Worm (Caenorhabditis elegans) whole organism, L4 larva: ENCODE data around the gene F22F7.8.
A peak's percentile ranks its signal among the peaks of the same experiment; 100 is the strongest.

Experiments
- F10B5.3 ChIP-seq: sonication (generic microtip); optimal IDR thresholded peaks from 2 replicates; lab custom pipeline; 2016; ENCODE audit warnings: mild to moderate bottlenecking, missing genetic modification characterization, missing compliant biosample characterization
- F37D6.2 ChIP-seq: sonication (generic microtip); optimal IDR thresholded peaks from 2 replicates; lab custom pipeline; 2016; ENCODE audit warnings: mild to moderate bottlenecking, missing genetic modification characterization, missing compliant biosample characterization
- F49E8.2 ChIP-seq: sonication (generic microtip); optimal IDR thresholded peaks from 2 replicates; lab custom pipeline; 2016; ENCODE audit warnings: missing compliant biosample characterization, mild to moderate bottlenecking, missing genetic modification characterization, borderline replicate concordance
- T26A8.4 ChIP-seq: fragments of 200-800 bp; sonication (Bioruptor generic); IDR thresholded peaks from 2 replicates; pipeline ENCODE4 v1.3.6; 2022; ENCODE audit warnings: missing genetic modification characterization, missing compliant biosample characterization
- Y48G9A.11 ChIP-seq: fragments of 200-800 bp; sonication (Bioruptor generic); IDR thresholded peaks from 2 replicates; pipeline ENCODE4 v1.3.6; 2022; ENCODE audit warnings: missing genetic modification reagents, missing genetic modification characterization, missing compliant biosample characterization
- ZK337.2 ChIP-seq: fragments of 200-800 bp; sonication (Bioruptor generic); IDR thresholded peaks from 2 replicates; pipeline ENCODE4 v1.3.6; 2022; ENCODE audit warnings: missing genetic modification reagents, missing genetic modification characterization, missing compliant biosample characterization
- aha-1 ChIP-seq: fragments of 150-350 bp; peaks from one replicate; lab custom pipeline; 2014; ENCODE audit warnings: missing biosample characterization, missing genetic modification characterization
- attf-4 ChIP-seq: sonication (generic microtip); optimal IDR thresholded peaks from 3 replicates; lab custom pipeline; 2017; ENCODE audit warnings: missing biosample characterization, missing genetic modification characterization
- ceh-32 ChIP-seq: sonication (generic microtip); optimal IDR thresholded peaks from 2 replicates; lab custom pipeline; 2016; ENCODE audit warnings: mild to moderate bottlenecking, missing genetic modification characterization, missing compliant biosample characterization; ENCODE audit not compliant: poor library complexity
- ceh-62 ChIP-seq: sonication (generic microtip); optimal IDR thresholded peaks from 2 replicates; lab custom pipeline; 2017; ENCODE audit warnings: missing biosample characterization, missing genetic modification characterization
- ceh-82 ChIP-seq: sonication (generic microtip); optimal IDR thresholded peaks from 2 replicates; lab custom pipeline; 2017; ENCODE audit warnings: missing biosample characterization, missing genetic modification characterization
- ces-1 ChIP-seq: fragments of 150-350 bp; sonication (generic microtip); optimal IDR thresholded peaks from 4 replicates; lab custom pipeline; 2014; ENCODE audit warnings: missing biosample characterization, missing genetic modification reagents, missing genetic modification characterization
- ctbp-1 ChIP-seq: fragments of 200-800 bp; sonication (Bioruptor generic); IDR thresholded peaks from 2 replicates; pipeline ENCODE4 v1.3.6; 2022; ENCODE audit warnings: missing genetic modification reagents, missing genetic modification characterization, missing compliant biosample characterization
- dmd-6 ChIP-seq: fragments of 200-800 bp; sonication (Bioruptor generic); IDR thresholded peaks from 2 replicates; pipeline ENCODE4 v1.3.6; 2022; ENCODE audit warnings: missing genetic modification reagents, missing genetic modification characterization, missing compliant biosample characterization
- dmd-9 ChIP-seq: fragments of 200-800 bp; sonication (Bioruptor generic); IDR thresholded peaks from 2 replicates; pipeline ENCODE4 v1.3.6; 2022; ENCODE audit warnings: missing genetic modification reagents, missing genetic modification characterization, missing compliant biosample characterization
- duxl-1 ChIP-seq: sonication (generic microtip); optimal IDR thresholded peaks from 2 replicates; lab custom pipeline; 2016; ENCODE audit warnings: mild to moderate bottlenecking, missing genetic modification characterization, moderate library complexity, missing compliant biosample characterization; ENCODE audit not compliant: poor library complexity
- dve-1 ChIP-seq: sonication (generic microtip); optimal IDR thresholded peaks from 2 replicates; lab custom pipeline; 2017; ENCODE audit warnings: antibody characterized with exemption, mild to moderate bottlenecking, missing genetic modification characterization, missing compliant biosample characterization; ENCODE audit not compliant: insufficient read depth
- egl-27 ChIP-seq: sonication (generic microtip); optimal IDR thresholded peaks from 3 replicates; lab custom pipeline; 2017; ENCODE audit warnings: missing biosample characterization, missing genetic modification reagents, missing genetic modification characterization
- egl-43 ChIP-seq: fragments of 200-800 bp; sonication (Bioruptor generic); IDR thresholded peaks from 2 replicates; pipeline ENCODE4 v1.3.6; 2022; ENCODE audit warnings: missing genetic modification reagents, missing genetic modification characterization, missing compliant biosample characterization
- hlh-11 ChIP-seq: fragments of 200-800 bp; sonication (Bioruptor generic); optimal IDR thresholded peaks from 2 replicates; lab custom pipeline; 2018; ENCODE audit warnings: mild to moderate bottlenecking, missing genetic modification characterization, missing compliant biosample characterization
- hlh-30 ChIP-seq: sonication (generic microtip); optimal IDR thresholded peaks from 2 replicates; lab custom pipeline; 2017; ENCODE audit warnings: antibody characterized with exemption, mild to moderate bottlenecking, missing genetic modification characterization, missing compliant biosample characterization; ENCODE audit not compliant: insufficient read depth
- lim-7 ChIP-seq: fragments of 200-800 bp; sonication (Bioruptor generic); IDR thresholded peaks from 2 replicates; pipeline ENCODE4 v1.3.6; 2022; ENCODE audit warnings: missing genetic modification characterization, missing compliant biosample characterization
- lin-1 ChIP-seq: fragments of 200-800 bp; sonication (Bioruptor generic); IDR thresholded peaks from 2 replicates; pipeline ENCODE4 v1.3.6; 2022; ENCODE audit warnings: missing genetic modification reagents, missing genetic modification characterization, missing compliant biosample characterization
- lin-38 ChIP-seq: fragments of 200-800 bp; sonication (Bioruptor generic); IDR thresholded peaks from 2 replicates; pipeline ENCODE4 v1.3.6; 2022; ENCODE audit warnings: missing genetic modification reagents, missing genetic modification characterization, missing compliant biosample characterization
- lsy-2 ChIP-seq, 2 experiments: fragments of 150-350 bp in 1 of 2; sonication (generic microtip) in 1 of 2; optimal IDR thresholded peaks; 2 replicates each; lab custom pipeline; 2014 to 2017; ENCODE audit warnings: missing biosample characterization in 2 of 2, missing genetic modification characterization in 2 of 2
- madf-5 ChIP-seq, 2 experiments: fragments of 200-800 bp; sonication (Bioruptor generic); IDR thresholded peaks; 2 replicates each; pipeline ENCODE4 v1.3.6; 2022; ENCODE audit warnings: missing compliant biosample characterization in 2 of 2, missing genetic modification characterization in 2 of 2
- madf-9 ChIP-seq: fragments of 200-800 bp; sonication (Bioruptor generic); conservative IDR thresholded peaks from 2 replicates; pipeline ENCODE4 v1.3.6; 2022; ENCODE audit warnings: missing genetic modification reagents, missing genetic modification characterization, missing compliant biosample characterization
- mdl-1 ChIP-seq, 2 experiments: fragments of 150-350 bp in 1 of 2; sonication (generic microtip) in 1 of 2; optimal IDR thresholded peaks; 2 replicates each; lab custom pipeline; 2014 to 2017; ENCODE audit warnings: missing biosample characterization in 2 of 2, missing genetic modification characterization in 2 of 2
- mep-1 ChIP-seq: fragments of 150-350 bp; sonication (generic microtip); optimal IDR thresholded peaks from 3 replicates; lab custom pipeline; 2014; ENCODE audit warnings: missing biosample characterization, missing genetic modification characterization
- mes-2 ChIP-seq: sonication (generic microtip); optimal IDR thresholded peaks from 2 replicates; lab custom pipeline; 2016; ENCODE audit warnings: missing genotype, mild to moderate bottlenecking, missing genetic modification characterization, missing compliant biosample characterization; ENCODE audit not compliant: poor library complexity, severe bottlenecking
- mxl-2 ChIP-seq: fragments of 200-800 bp; sonication (Bioruptor generic); conservative IDR thresholded peaks from 2 replicates; pipeline ENCODE4 v1.3.6; 2022; ENCODE audit warnings: missing genetic modification reagents, missing genetic modification characterization, missing compliant biosample characterization
- nhr-237 ChIP-seq: sonication (generic microtip); optimal IDR thresholded peaks from 2 replicates; lab custom pipeline; 2017; ENCODE audit warnings: missing biosample characterization, missing genetic modification characterization
- nhr-41 ChIP-seq: fragments of 200-800 bp; sonication (Bioruptor generic); IDR thresholded peaks from 2 replicates; pipeline ENCODE4 v1.3.6; 2022; ENCODE audit warnings: missing genetic modification reagents, missing genetic modification characterization, missing compliant biosample characterization
- nhr-48 ChIP-seq: sonication (generic microtip); optimal IDR thresholded peaks from 2 replicates; lab custom pipeline; 2016; ENCODE audit warnings: mild to moderate bottlenecking, missing genetic modification characterization, missing compliant biosample characterization
- nhr-6 ChIP-seq: fragments of 150-350 bp; optimal IDR thresholded peaks from 2 replicates; lab custom pipeline; 2014; ENCODE audit warnings: missing biosample characterization, missing genetic modification characterization
- nhr-77 ChIP-seq: fragments of 150-350 bp; optimal IDR thresholded peaks from 2 replicates; lab custom pipeline; 2014; ENCODE audit warnings: missing biosample characterization, missing genetic modification characterization
- php-3 ChIP-seq: fragments of 200-800 bp; sonication (Bioruptor generic); IDR thresholded peaks from 2 replicates; pipeline ENCODE4 v1.3.6; 2022; ENCODE audit warnings: missing genetic modification reagents, missing genetic modification characterization, missing compliant biosample characterization
- rbr-2 ChIP-seq: sonication (generic microtip); optimal IDR thresholded peaks from 2 replicates; lab custom pipeline; 2016; ENCODE audit warnings: missing genotype, missing genetic modification characterization, missing compliant biosample characterization
- saeg-2 ChIP-seq: fragments of 200-800 bp; sonication (Bioruptor generic); IDR thresholded peaks from 2 replicates; pipeline ENCODE4 v1.3.6; 2022; ENCODE audit warnings: missing genetic modification reagents, missing genetic modification characterization, missing compliant biosample characterization
- set-16 ChIP-seq: fragments of 200-800 bp; sonication (Bioruptor generic); IDR thresholded peaks from 2 replicates; pipeline ENCODE4 v1.3.6; 2022; ENCODE audit warnings: missing genetic modification reagents, missing genetic modification characterization, missing compliant biosample characterization
- skn-1 ChIP-seq: fragments of 150-350 bp; optimal IDR thresholded peaks from 2 replicates; lab custom pipeline; 2014; ENCODE audit warnings: missing biosample characterization, missing genetic modification characterization
- snpc-1.2 ChIP-seq: fragments of 200-800 bp; sonication (Bioruptor generic); IDR thresholded peaks from 2 replicates; pipeline ENCODE4 v1.3.6; 2022; ENCODE audit warnings: missing genetic modification reagents, missing genetic modification characterization, missing compliant biosample characterization
- tra-1 ChIP-seq: fragments of 200-800 bp; sonication (Bioruptor generic); IDR thresholded peaks from 2 replicates; pipeline ENCODE4 v1.3.6; 2022; ENCODE audit warnings: missing genetic modification reagents, missing genetic modification characterization, missing compliant biosample characterization
- unc-62 ChIP-seq, 3 experiments: fragments of 150-350 bp in 1 of 3; sonication (generic microtip); optimal IDR thresholded peaks in 2 of 3; peaks in 1 of 3; 1 replicate in 1 of 3; 2 replicates in 2 of 3; lab custom pipeline; 2014 to 2017; ENCODE audit warnings: missing biosample characterization in 3 of 3, missing genetic modification characterization in 3 of 3, missing genetic modification reagents in 3 of 3, missing genotype in 1 of 3
- zfp-2 ChIP-seq: sonication (generic microtip); optimal IDR thresholded peaks from 2 replicates; lab custom pipeline; 2016; ENCODE audit warnings: mild to moderate bottlenecking, missing genetic modification characterization, missing compliant biosample characterization
- ztf-11 ChIP-seq: fragments of 150-350 bp; optimal IDR thresholded peaks from 2 replicates; lab custom pipeline; 2014; ENCODE audit warnings: missing biosample characterization, missing genetic modification characterization

Gene F22F7.8

ce11 chrV:2134340-2134739, 12.6 kb upstream of the F22F7.8 start:
- TF ChIP-seq mep-1 (tag; lab: Kevin White, UChicago), result peak; percentile 7
- 0 out of 2 replicates have a peak, but pooled peaks have one; percentile 39 for TF ChIP-seq Y48G9A.11
- TF ChIP-seq ctbp-1 (GFP tag; lab: Robert Waterston, UW), result no peak
- no peak for TF ChIP-seq ceh-62 (tag; lab: Kevin White, UChicago)
- no peak for TF ChIP-seq hlh-11
- no peak for TF ChIP-seq dve-1
- no peak for TF ChIP-seq php-3 (GFP tag; lab: Robert Waterston, UW)
- no peak for TF ChIP-seq set-16 (GFP tag; lab: Robert Waterston, UW)
- no peak for TF ChIP-seq rbr-2
- TF ChIP-seq madf-5 (GFP tag; IDR thresholded peaks at IDR 0.05; lab: Robert Waterston, UW), result no peak
- TF ChIP-seq aha-1 (tag; lab: Kevin White, UChicago), result peak; percentile 78
- no peak for TF ChIP-seq ztf-11 (tag; lab: Kevin White, UChicago)
- TF ChIP-seq nhr-6, result no peak
- no peak for TF ChIP-seq nhr-237 (tag; lab: Kevin White, UChicago)
- peak in 1 of 2 experiments; percentile 14 for TF ChIP-seq unc-62 (GFP tag; optimal IDR thresholded peaks at IDR 0.05 in 1 of 2; lab: Kevin White, UChicago)
- TF ChIP-seq unc-62 (tag; optimal IDR thresholded peaks at IDR 0.05; lab: Kevin White, UChicago), result no peak
- TF ChIP-seq egl-27 (tag; lab: Kevin White, UChicago), result no peak
- no peak for TF ChIP-seq attf-4 (tag; lab: Kevin White, UChicago)
- 0 out of 2 replicates have a peak, but pooled peaks have one; percentile 47 for TF ChIP-seq lim-7
- no peak for TF ChIP-seq F37D6.2
- TF ChIP-seq saeg-2 (GFP tag; lab: Robert Waterston, UW), result no peak
- TF ChIP-seq egl-43 (GFP tag; lab: Robert Waterston, UW), result peak; percentile 20; the same call in 1 of the 2 replicates
- no peak for TF ChIP-seq madf-9 (GFP tag; lab: Robert Waterston, UW)
- no peak for TF ChIP-seq nhr-77 (tag; lab: Kevin White, UChicago)
- TF ChIP-seq lin-38 (GFP tag; lab: Robert Waterston, UW), result no peak
- TF ChIP-seq lin-1 (GFP tag; lab: Robert Waterston, UW), result no peak
- TF ChIP-seq F10B5.3 (tag; lab: Kevin White, UChicago), result no peak
- TF ChIP-seq hlh-30 (tag; lab: Kevin White, UChicago), result peak; percentile 62
- TF ChIP-seq lsy-2 (tag; optimal IDR thresholded peaks at IDR 0.05; lab: Kevin White, UChicago), result peak in 1 of 2 experiments; percentile 26
- TF ChIP-seq, all 104 proteins: peak for 8

- peak; percentile 52 for TF ChIP-seq mes-2 (tag; lab: Kevin White, UChicago)
- peak; percentile 64 for TF ChIP-seq set-16 (GFP tag; lab: Robert Waterston, UW)
- no peak for TF ChIP-seq ZK337.2
- no peak for TF ChIP-seq skn-1 (tag; lab: Kevin White, UChicago)
- TF ChIP-seq attf-4 (tag; lab: Kevin White, UChicago), result no peak
- TF ChIP-seq egl-43 (GFP tag; lab: Robert Waterston, UW), result 0 out of 2 replicates have a peak, but pooled peaks have one; percentile 49
- no peak for TF ChIP-seq dmd-9 (GFP tag; lab: Robert Waterston, UW)
- no peak for TF ChIP-seq ceh-82 (tag; lab: Kevin White, UChicago)
- TF ChIP-seq mxl-2 (GFP tag; lab: Robert Waterston, UW), result peak; percentile 97
- TF ChIP-seq nhr-41 (GFP tag; lab: Robert Waterston, UW), result no peak
- TF ChIP-seq madf-9 (GFP tag; lab: Robert Waterston, UW), result no peak
- no peak for TF ChIP-seq php-3 (GFP tag; lab: Robert Waterston, UW)
- no peak for TF ChIP-seq saeg-2 (GFP tag; lab: Robert Waterston, UW)
- TF ChIP-seq mdl-1 (tag; optimal IDR thresholded peaks at IDR 0.05; lab: Kevin White, UChicago), result peak; percentile 71 to 93
- TF ChIP-seq ceh-32 (tag; lab: Kevin White, UChicago), result no peak
- peak; percentile 8 for TF ChIP-seq nhr-48 (tag; lab: Kevin White, UChicago)
- peak; percentile 2 for TF ChIP-seq ces-1 (GFP tag; lab: Kevin White, UChicago)
- TF ChIP-seq Y48G9A.11, result no peak
- TF ChIP-seq duxl-1 (tag; lab: Kevin White, UChicago), result no peak
- TF ChIP-seq hlh-30 (tag; lab: Kevin White, UChicago), result peak; percentile 96
- no peak for TF ChIP-seq snpc-1.2 (GFP tag; lab: Robert Waterston, UW)
- no peak for TF ChIP-seq ztf-11 (tag; lab: Kevin White, UChicago)
- TF ChIP-seq T26A8.4 (GFP tag; lab: Robert Waterston, UW), result no peak
- peak; percentile 74 for TF ChIP-seq mep-1 (tag; lab: Kevin White, UChicago)
- TF ChIP-seq dmd-6, result peak; percentile 73
- no peak for TF ChIP-seq zfp-2 (tag; lab: Kevin White, UChicago)
- TF ChIP-seq lim-7, result no peak
- TF ChIP-seq madf-5 (GFP tag; IDR thresholded peaks at IDR 0.05; lab: Robert Waterston, UW), result no peak
- TF ChIP-seq unc-62 (GFP tag; optimal IDR thresholded peaks at IDR 0.05 in 1 of 2; lab: Kevin White, UChicago), result no peak
- TF ChIP-seq unc-62 (tag; optimal IDR thresholded peaks at IDR 0.05; lab: Kevin White, UChicago), result no peak
- TF ChIP-seq tra-1 (GFP tag; lab: Robert Waterston, UW), result 0 out of 2 replicates have a peak, but pooled peaks have one; percentile 32
- TF ChIP-seq F49E8.2, result no peak
- TF ChIP-seq rbr-2, result peak; percentile 81
Measured at ce11 chrV:2133512-2133911, 11.8 kb upstream of the F22F7.8 start.
